Worm (Caenorhabditis elegans) whole organism, L1 larva: ENCODE data around the gene Y51H4A.23.
A peak's percentile ranks its signal among the peaks of the same experiment; 100 is the strongest.
"Not testable (repeated sequence)": the region's sequence is repeated elsewhere in the genome, so short reads cannot be mapped to it uniquely, and the experiment has no call there.

ENCODE experiments used
- C16A3.4 ChIP-seq: fragments of 150-350 bp; optimal IDR thresholded peaks from 2 replicates; lab custom pipeline; 2014; ENCODE audit warnings: missing biosample characterization, missing genetic modification characterization
- aha-1 ChIP-seq: fragments of 150-350 bp; optimal IDR thresholded peaks from 2 replicates; lab custom pipeline; 2014; ENCODE audit warnings: missing biosample characterization, missing genetic modification characterization
- alr-1 ChIP-seq: fragments of 200-800 bp; sonication (Bioruptor generic); optimal IDR thresholded peaks from 2 replicates; lab custom pipeline; 2018; ENCODE audit warnings: borderline replicate concordance, mild to moderate bottlenecking, missing genetic modification characterization, missing compliant biosample characterization
- blmp-1 ChIP-seq: fragments of 150-350 bp; optimal IDR thresholded peaks from 2 replicates; lab custom pipeline; 2014; ENCODE audit warnings: missing biosample characterization, missing genetic modification characterization
- ceh-82 ChIP-seq, 3 experiments: fragments of 150-350 bp in 1 of 3; sonication (generic microtip) in 2 of 3; optimal IDR thresholded peaks; 2 replicates each; lab custom pipeline; 2014 to 2017; ENCODE audit warnings: missing biosample characterization in 3 of 3, missing genetic modification characterization in 3 of 3
- dpl-1 ChIP-seq, 3 experiments: fragments of 150-350 bp in 2 of 3; sonication (generic microtip) in 1 of 3; optimal IDR thresholded peaks; 2 replicates each; lab custom pipeline; 2014 to 2017; ENCODE audit warnings: missing biosample characterization in 3 of 3, missing genetic modification characterization in 3 of 3, missing genetic modification reagents in 3 of 3
- dsc-1 ChIP-seq: sonication (generic microtip); optimal IDR thresholded peaks from 2 replicates; lab custom pipeline; 2016; ENCODE audit warnings: mild to moderate bottlenecking, missing genetic modification characterization, missing compliant biosample characterization
- efl-1 ChIP-seq, 4 experiments: fragments of 150-350 bp; optimal IDR thresholded peaks in 3 of 4; peaks in 1 of 4; 1 replicate in 1 of 4; 2 replicates in 3 of 4; lab custom pipeline; 2014; ENCODE audit warnings: missing biosample characterization in 2 of 4, missing genetic modification characterization in 2 of 4, missing genetic modification reagents in 2 of 4
- efl-3 ChIP-seq: fragments of 200-800 bp; sonication (Bioruptor generic); optimal IDR thresholded peaks from 2 replicates; lab custom pipeline; 2018; ENCODE audit warnings: mild to moderate bottlenecking, missing genetic modification characterization, missing compliant biosample characterization
- egl-13 ChIP-seq: sonication (generic microtip); optimal IDR thresholded peaks from 2 replicates; lab custom pipeline; 2016; ENCODE audit warnings: missing genotype, missing genetic modification reagents, missing genetic modification characterization, missing compliant biosample characterization
- ets-5 ChIP-seq: fragments of 200-800 bp; sonication (Bioruptor generic); IDR thresholded peaks from 2 replicates; pipeline ENCODE4 v1.3.6; 2022; ENCODE audit warnings: missing genetic modification characterization, missing compliant biosample characterization
- fkh-10 ChIP-seq: sonication (generic microtip); optimal IDR thresholded peaks from 2 replicates; lab custom pipeline; 2017; ENCODE audit warnings: missing biosample characterization, missing genetic modification reagents, missing genetic modification characterization
- grh-1 ChIP-seq: fragments of 200-800 bp; sonication (Bioruptor generic); IDR thresholded peaks from 2 replicates; pipeline ENCODE4 v1.3.6; 2022; ENCODE audit warnings: missing genetic modification reagents, missing genetic modification characterization, missing compliant biosample characterization
- hlh-4 ChIP-seq: sonication (generic microtip); optimal IDR thresholded peaks from 2 replicates; lab custom pipeline; 2016; ENCODE audit warnings: mild to moderate bottlenecking, missing genetic modification characterization, missing compliant biosample characterization
- lin-13 ChIP-seq: fragments of 150-350 bp; optimal IDR thresholded peaks from 2 replicates; lab custom pipeline; 2014; ENCODE audit warnings: missing biosample characterization, missing genetic modification reagents, missing genetic modification characterization
- lin-14 ChIP-seq: fragments of 200-800 bp; sonication (Bioruptor generic); optimal IDR thresholded peaks from 2 replicates; lab custom pipeline; 2018; ENCODE audit warnings: mild to moderate bottlenecking, missing genetic modification characterization, moderate library complexity, missing compliant biosample characterization
- lin-35 ChIP-seq, 2 experiments: fragments of 150-350 bp; optimal IDR thresholded peaks; 2 replicates each; lab custom pipeline; 2014; ENCODE audit warnings: missing biosample characterization in 2 of 2, missing genetic modification characterization in 2 of 2, missing genetic modification reagents in 2 of 2
- lin-39 ChIP-seq: fragments of 150-350 bp; optimal IDR thresholded peaks from 2 replicates; lab custom pipeline; 2014; ENCODE audit warnings: missing biosample characterization, missing genetic modification reagents, missing genetic modification characterization
- lir-3 ChIP-seq: sonication (generic microtip); optimal IDR thresholded peaks from 2 replicates; lab custom pipeline; 2016; ENCODE audit warnings: mild to moderate bottlenecking, missing genetic modification characterization, moderate library complexity, missing compliant biosample characterization; ENCODE audit not compliant: poor library complexity
- lsy-2 ChIP-seq, 2 experiments: fragments of 150-350 bp; optimal IDR thresholded peaks; 2 replicates each; lab custom pipeline; 2014; ENCODE audit warnings: missing biosample characterization in 2 of 2, missing genetic modification characterization in 2 of 2
- mab-9 ChIP-seq: fragments of 200-800 bp; sonication (Bioruptor generic); IDR thresholded peaks from 2 replicates; pipeline ENCODE4 v1.3.6; 2022; ENCODE audit warnings: missing genetic modification reagents, missing genetic modification characterization, missing compliant biosample characterization
- mdl-1 ChIP-seq, 2 experiments: fragments of 150-350 bp; optimal IDR thresholded peaks; 2 replicates each; lab custom pipeline; 2014 to 2017; ENCODE audit warnings: missing biosample characterization in 2 of 2, missing genetic modification characterization in 2 of 2, inconsistent platforms in 1 of 2
- nhr-19 ChIP-seq: fragments of 200-800 bp; sonication (Bioruptor generic); conservative IDR thresholded peaks from 2 replicates; pipeline ENCODE4 v1.3.6; 2022; ENCODE audit warnings: missing genetic modification characterization, missing compliant biosample characterization
- nhr-20 ChIP-seq: sonication (generic microtip); optimal IDR thresholded peaks from 2 replicates; lab custom pipeline; 2016; ENCODE audit warnings: mild to moderate bottlenecking, missing genetic modification characterization, missing compliant biosample characterization
- nhr-47 ChIP-seq: sonication (generic microtip); optimal IDR thresholded peaks from 2 replicates; lab custom pipeline; 2016; ENCODE audit warnings: mild to moderate bottlenecking, missing genetic modification characterization, moderate library complexity, missing compliant biosample characterization
- nhr-76 ChIP-seq: sonication (generic microtip); optimal IDR thresholded peaks from 2 replicates; lab custom pipeline; 2017; ENCODE audit warnings: missing biosample characterization, missing genetic modification characterization
- nhr-77 ChIP-seq: fragments of 150-350 bp; optimal IDR thresholded peaks from 2 replicates; lab custom pipeline; 2014; ENCODE audit warnings: missing biosample characterization, missing genetic modification characterization
- nhr-90 ChIP-seq: sonication (generic microtip); optimal IDR thresholded peaks from 2 replicates; lab custom pipeline; 2016; ENCODE audit warnings: mild to moderate bottlenecking, missing genetic modification characterization, missing compliant biosample characterization; ENCODE audit not compliant: poor library complexity
- pag-3 ChIP-seq: sonication (generic microtip); optimal IDR thresholded peaks from 2 replicates; lab custom pipeline; 2017; ENCODE audit warnings: missing genetic modification characterization, mild to moderate bottlenecking, missing compliant biosample characterization, antibody characterized with exemption, borderline replicate concordance; ENCODE audit not compliant: insufficient read depth
- rnt-1 ChIP-seq: sonication (generic microtip); optimal IDR thresholded peaks from 2 replicates; lab custom pipeline; 2016; ENCODE audit warnings: mild to moderate bottlenecking, missing genetic modification characterization, moderate library complexity, missing compliant biosample characterization
- snpc-4 ChIP-seq: fragments of 150-350 bp; optimal IDR thresholded peaks from 2 replicates; lab custom pipeline; 2014; ENCODE audit warnings: missing biosample characterization, missing genetic modification characterization
- snu-23 ChIP-seq: sonication (generic microtip); optimal IDR thresholded peaks from 2 replicates; lab custom pipeline; 2016; ENCODE audit warnings: missing genetic modification characterization, missing compliant biosample characterization
- sox-4 ChIP-seq: sonication (generic microtip); optimal IDR thresholded peaks from 2 replicates; lab custom pipeline; 2016; ENCODE audit warnings: missing genetic modification characterization, missing compliant biosample characterization
- sup-37 ChIP-seq: fragments of 200-800 bp; sonication (Bioruptor generic); optimal IDR thresholded peaks from 2 replicates; lab custom pipeline; 2018; ENCODE audit warnings: mild to moderate bottlenecking, missing genetic modification characterization, missing compliant biosample characterization
- swsn-7 ChIP-seq: sonication (generic microtip); optimal IDR thresholded peaks from 2 replicates; lab custom pipeline; 2016; ENCODE audit warnings: missing genetic modification characterization, missing compliant biosample characterization
- unc-62 ChIP-seq: fragments of 150-350 bp; optimal IDR thresholded peaks from 2 replicates; lab custom pipeline; 2014; ENCODE audit warnings: missing biosample characterization, missing genetic modification reagents, missing genetic modification characterization
- unc-86 ChIP-seq: sonication (generic microtip); optimal IDR thresholded peaks from 2 replicates; lab custom pipeline; 2016; ENCODE audit warnings: missing genetic modification characterization, missing compliant biosample characterization
- unc-98 ChIP-seq: fragments of 200-800 bp; sonication (Bioruptor generic); IDR thresholded peaks from 2 replicates; pipeline ENCODE4 v1.3.6; 2022; ENCODE audit warnings: missing genetic modification characterization, missing compliant biosample characterization
- vab-15 ChIP-seq: sonication (generic microtip); optimal IDR thresholded peaks from 2 replicates; lab custom pipeline; 2017; ENCODE audit warnings: missing genotype, mild to moderate bottlenecking, missing genetic modification characterization, missing compliant biosample characterization
- zip-4 ChIP-seq: fragments of 200-800 bp; sonication (Bioruptor generic); optimal IDR thresholded peaks from 2 replicates; lab custom pipeline; 2018; ENCODE audit warnings: mild to moderate bottlenecking, missing genetic modification characterization, moderate library complexity, missing compliant biosample characterization
- ztf-11 ChIP-seq, 2 experiments: sonication (generic microtip); optimal IDR thresholded peaks; 2 replicates each; lab custom pipeline; 2016 to 2017; ENCODE audit warnings: missing genetic modification characterization in 2 of 2, missing biosample characterization in 1 of 2, missing compliant biosample characterization in 1 of 2

Y51H4A.23 gene

DNA sequence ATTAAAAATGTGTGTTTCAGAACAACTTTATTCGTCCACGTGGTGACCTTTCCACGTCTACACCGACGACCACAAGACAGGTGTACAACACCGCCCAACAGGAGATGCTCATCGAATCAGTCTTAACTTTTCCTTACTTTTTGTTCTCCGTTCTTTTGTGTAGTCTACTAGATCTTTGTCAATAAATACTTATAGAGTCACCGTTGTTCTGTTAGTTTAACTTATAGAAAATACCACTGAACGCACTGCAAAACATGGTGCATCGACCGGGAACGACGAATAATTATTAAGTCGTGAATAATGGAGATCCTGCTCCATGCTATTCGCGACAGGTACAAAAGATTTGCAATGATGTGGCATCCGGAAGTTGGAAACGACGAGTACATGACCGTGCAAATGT lies at the start of gene Y51H4A.23:
Gene Y51H4A.23, plus strand, starts transcription at position 301 of the 400 bp plus-strand sequence.
- TF ChIP-seq ets-5 (GFP tag; lab: Robert Waterston, UW); pag-3; alr-1: not testable (repeated sequence)

DNA sequence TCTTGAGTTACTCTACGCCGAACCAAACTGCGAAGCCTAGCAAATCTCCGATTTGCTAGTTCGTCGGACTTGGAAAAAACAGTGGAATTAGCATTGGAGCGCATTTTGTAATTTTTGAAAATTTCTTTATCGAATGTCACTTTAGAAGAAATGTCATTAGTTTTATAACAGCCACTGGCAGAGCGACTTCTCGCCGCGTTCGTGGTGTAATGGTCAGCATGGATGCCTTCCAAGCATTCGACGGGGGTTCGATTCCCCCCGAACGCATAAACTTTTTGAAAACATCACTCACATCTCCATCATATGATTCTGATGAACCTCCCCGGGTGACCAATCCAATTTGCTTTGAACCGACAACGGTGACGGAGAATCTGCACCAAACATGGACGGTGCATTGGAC lies 40.9 kb upstream of the Y51H4A.23 start:
- peak; percentile 32; the same call in 1 of the 2 replicates for TF ChIP-seq nhr-19 (GFP tag; lab: Robert Waterston, UW)

DNA sequence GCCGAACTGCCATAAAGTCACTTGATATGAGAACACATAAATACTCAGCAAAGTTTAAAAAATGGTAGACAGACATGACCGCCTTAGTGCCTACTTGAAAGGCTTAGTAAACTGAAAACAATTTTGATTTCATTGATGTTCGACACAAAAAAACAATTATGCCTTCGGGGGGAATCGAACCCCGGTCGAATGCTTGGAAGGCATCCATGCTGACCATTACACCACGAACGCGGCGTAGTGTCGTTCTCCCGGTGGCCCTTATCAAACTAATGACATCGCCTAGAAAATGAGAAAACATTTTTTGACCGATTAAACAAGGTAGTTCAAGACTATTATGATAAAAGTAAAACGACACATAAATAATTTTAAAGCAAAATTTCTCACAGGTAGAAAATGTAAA lies 38.5 kb upstream of the Y51H4A.23 start:
- peak; percentile 36 for TF ChIP-seq nhr-90 (tag; lab: Kevin White, UChicago)
- no peak for TF ChIP-seq egl-13
- no peak for TF ChIP-seq hlh-4
- TF ChIP-seq fkh-10, result no peak
- peak in 1 of 3 experiments; percentile 7 for TF ChIP-seq dpl-1 (GFP tag; optimal IDR thresholded peaks at IDR 0.05; lab: Kevin White, UChicago)
- no peak for TF ChIP-seq unc-98 (GFP tag; lab: Robert Waterston, UW)
- no peak for TF ChIP-seq mab-9 (GFP tag; lab: Robert Waterston, UW)
- TF ChIP-seq swsn-7, result no peak
- TF ChIP-seq lin-35 (GFP tag; optimal IDR thresholded peaks at IDR 0.05; lab: Kevin White, UChicago), result peak in 1 of 2 experiments; percentile 73
- TF ChIP-seq nhr-76 (tag; lab: Kevin White, UChicago), result no peak
- peak in 1 of 2 experiments; percentile 27 for TF ChIP-seq efl-1 (optimal IDR thresholded peaks at IDR 0.05; lab: Kevin White, UChicago)
- TF ChIP-seq efl-1 (GFP tag; optimal IDR thresholded peaks at IDR 0.05 in 1 of 2; lab: Kevin White, UChicago), result peak in 1 of 2 experiments; percentile 12
- peak; percentile 14 for TF ChIP-seq blmp-1 (tag; lab: Kevin White, UChicago)
- TF ChIP-seq dsc-1 (tag; lab: Kevin White, UChicago), result peak; percentile 29
- peak in 1 of 2 experiments; percentile 58 for TF ChIP-seq lsy-2 (tag; optimal IDR thresholded peaks at IDR 0.05; lab: Kevin White, UChicago)
- TF ChIP-seq nhr-47 (tag; lab: Kevin White, UChicago), result peak; percentile 22
- TF ChIP-seq vab-15 (tag; lab: Kevin White, UChicago), result no peak
- peak; percentile 47 for TF ChIP-seq C16A3.4 (tag; lab: Kevin White, UChicago)
- no peak for TF ChIP-seq lin-14 (GFP tag; lab: Kevin White, UChicago)
- TF ChIP-seq nhr-20 (tag; lab: Kevin White, UChicago), result peak; percentile 35
- peak; percentile 69 for TF ChIP-seq snu-23 (GFP tag; lab: Kevin White, UChicago)
- TF ChIP-seq lin-13, result peak; percentile 12
- TF ChIP-seq nhr-19 (GFP tag; lab: Robert Waterston, UW), result peak; percentile 32; the same call in 1 of the 2 replicates
- TF ChIP-seq nhr-77 (tag; lab: Kevin White, UChicago), result peak; percentile 17
- peak; percentile 7 for TF ChIP-seq snpc-4 (tag; lab: Kevin White, UChicago)
- peak; percentile 27 for TF ChIP-seq lir-3 (tag; lab: Kevin White, UChicago)
- TF ChIP-seq ceh-82 (tag; optimal IDR thresholded peaks at IDR 0.05; lab: Kevin White, UChicago), result peak in 1 of 3 experiments; percentile 4
- TF ChIP-seq rnt-1 (tag; lab: Kevin White, UChicago), result no peak
- TF ChIP-seq mdl-1 (tag; optimal IDR thresholded peaks at IDR 0.05; lab: Kevin White, UChicago), result peak in 1 of 2 experiments; percentile 6
- no peak for TF ChIP-seq sox-4 (tag; lab: Kevin White, UChicago)

DNA sequence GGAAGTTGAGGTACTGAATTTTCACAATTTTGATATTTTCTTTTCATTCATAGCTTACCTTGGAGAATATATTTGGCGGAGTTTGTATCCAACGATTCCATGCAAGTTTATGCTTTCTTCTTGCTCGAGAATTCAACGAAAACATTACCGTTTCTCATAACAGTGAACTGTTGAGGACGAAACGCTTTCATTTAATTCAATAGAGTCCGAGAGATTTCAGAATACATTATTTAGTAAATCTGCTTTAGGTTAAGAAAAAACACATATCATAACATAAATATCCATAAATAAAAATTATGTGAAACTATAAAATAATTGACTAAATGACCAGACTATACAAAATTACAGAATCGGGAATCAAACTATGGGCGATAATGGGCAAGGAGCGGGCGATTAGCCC lies 28.1 kb upstream of the Y51H4A.23 start, which contains the start of gene Y51H4A.941:
Gene Y51H4A.941, minus strand, starts transcription at position 101 of the 400 bp plus-strand sequence.
- TF ChIP-seq zip-4 (GFP tag; lab: Kevin White, UChicago) (no peak), lin-39 (tag; lab: Kevin White, UChicago) (no peak), efl-3 (GFP tag; lab: Kevin White, UChicago) (no peak), dsc-1 (tag; lab: Kevin White, UChicago) (no peak), unc-86 (tag; lab: Kevin White, UChicago) (no peak), aha-1 (tag; lab: Kevin White, UChicago) (no peak), sup-37 (GFP tag; lab: Kevin White, UChicago) (no peak), unc-62 (no peak), grh-1 (no peak), nhr-90 (tag; lab: Kevin White, UChicago) (no peak), lin-14 (GFP tag; lab: Kevin White, UChicago) (no peak), ztf-11 (tag; optimal IDR thresholded peaks at IDR 0.05; lab: Kevin White, UChicago) (no peak)
